Worm (Caenorhabditis elegans): ENCODE results near the gene fsn-1.
"Not testable (repeated sequence)": the region's sequence is repeated elsewhere in the genome, so short reads cannot be mapped to it uniquely, and the experiment has no call there.

Gene fsn-1

ce11 chrIII:4918906-4919305 is 18.2 kb upstream of the fsn-1 start:
- TF ChIP-seq ceh-19 (GFP tag; optimal IDR thresholded peaks at IDR 0.05): no peak

ce11 chrIII:4920221-4920620 is 16.9 kb upstream of the fsn-1 start, which contains the start of gene ula-1:
Gene ula-1 (minus strand): TSS chrIII:4920321.
- TF ChIP-seq tbx-2 (tag; optimal IDR thresholded peaks at IDR 0.05): no peak
- TF ChIP-seq ceh-14 (tag; optimal IDR thresholded peaks at IDR 0.05): no peak

DNA sequence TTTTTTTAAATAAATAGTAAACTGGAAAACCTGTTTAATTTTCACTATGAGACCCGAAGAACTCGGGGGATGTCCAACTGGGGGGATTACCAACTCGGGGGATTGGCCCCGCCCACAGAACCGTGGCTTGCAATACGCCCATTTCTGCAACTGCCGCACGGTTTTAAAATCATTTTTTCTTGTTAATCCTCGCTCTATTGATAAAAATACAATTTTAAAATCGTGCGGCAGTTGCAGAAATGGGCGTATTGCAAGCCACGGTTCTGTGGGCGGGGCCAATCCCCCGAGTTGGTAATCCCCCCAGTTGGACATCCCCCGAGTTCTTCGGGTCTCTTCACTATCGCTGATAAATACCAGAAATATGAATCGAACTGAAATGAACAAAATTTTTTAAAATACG is 15.1 kb upstream of the fsn-1 start, which contains the start of gene mmab-1:
Gene mmab-1 (minus strand): TSS at position 95 of the 400 bp plus-strand sequence.
- not testable (repeated sequence) for TF ChIP-seq rnt-1 (tag; optimal IDR thresholded peaks at IDR 0.05); dve-1 (tag; optimal IDR thresholded peaks at IDR 0.05); dmd-4 (tag; optimal IDR thresholded peaks at IDR 0.05; ENCODE audit: borderline replicate concordance)

DNA sequence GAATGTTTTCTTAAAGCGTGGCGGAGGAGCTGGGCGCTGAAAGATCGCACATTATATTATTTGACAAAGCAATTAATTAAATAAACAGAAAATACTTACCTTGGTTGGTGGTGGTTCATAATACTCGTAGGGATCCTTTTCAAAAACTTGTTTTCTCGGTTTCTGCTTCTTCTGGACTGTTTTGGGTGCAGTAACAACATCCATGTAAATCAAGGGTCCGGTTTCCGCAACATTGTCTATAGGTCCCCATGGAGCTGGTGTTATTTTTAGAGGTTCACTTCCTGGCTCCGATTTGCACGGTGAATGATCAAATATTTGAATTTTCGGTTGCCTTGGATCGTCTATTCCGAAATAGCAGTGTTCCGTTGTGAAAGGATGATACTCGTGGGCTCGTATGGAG is 13.0 kb upstream of the fsn-1 start:
- no peak for TF ChIP-seq pqm-1 (tag; optimal IDR thresholded peaks at IDR 0.05)
- no peak for TF ChIP-seq C08G9.2 (tag; optimal IDR thresholded peaks at IDR 0.05)
- TF ChIP-seq che-1 (tag; optimal IDR thresholded peaks at IDR 0.05): no peak
- TF ChIP-seq K09A11.1 (tag; optimal IDR thresholded peaks at IDR 0.05; ENCODE audit: insufficient read depth): no peak
- TF ChIP-seq dmd-4 (tag; optimal IDR thresholded peaks at IDR 0.05; ENCODE audit: borderline replicate concordance): no peak

DNA sequence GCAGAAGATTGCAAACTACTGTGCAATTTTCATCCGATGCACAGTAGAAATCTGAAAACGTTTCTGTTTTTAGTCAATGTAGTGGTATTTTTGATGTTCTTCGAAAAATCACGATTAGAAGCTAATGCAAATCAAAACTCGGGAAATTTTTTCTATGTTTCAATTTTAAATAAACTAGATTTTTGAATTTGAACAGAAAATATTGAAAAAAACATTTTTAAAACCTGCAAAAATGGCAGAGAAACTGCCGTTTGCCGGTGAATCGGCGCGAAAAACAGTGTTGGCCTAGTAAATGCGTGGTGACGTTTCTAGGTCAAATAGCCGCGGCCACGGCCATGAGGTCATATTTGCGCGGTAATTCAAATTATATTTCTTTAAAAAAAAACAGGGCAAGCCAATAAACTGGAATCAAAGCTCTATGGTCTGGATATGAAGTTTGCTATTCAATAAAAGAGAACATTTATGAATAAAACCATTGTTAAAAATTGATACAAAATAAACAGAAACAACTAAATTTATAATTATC is 6.9 kb upstream of the fsn-1 start, which contains the start of gene set-2:
Gene set-2 (minus strand): TSS at position 51 of the 526 bp plus-strand sequence.
- TF ChIP-seq ttx-3 (tag; optimal IDR thresholded peaks at IDR 0.05) (peak; percentile 35), zip-5 (tag; optimal IDR thresholded peaks at IDR 0.05) (peak; percentile 67), syd-9 (tag; optimal IDR thresholded peaks at IDR 0.05) (no peak), ceh-31 (tag; optimal IDR thresholded peaks at IDR 0.05) (peak; percentile 93), ref-2 (tag; optimal IDR thresholded peaks at IDR 0.05) (peak; percentile 71), ceh-14 (tag; optimal IDR thresholded peaks at IDR 0.05) (peak; percentile 34), eyg-1 (tag; optimal IDR thresholded peaks at IDR 0.05) (peak; percentile 44), nfya-1 (tag; optimal IDR thresholded peaks at IDR 0.05) (peak; percentile 32), C08G9.2 (tag; optimal IDR thresholded peaks at IDR 0.05) (peak; percentile 91), ets-4 (tag; optimal IDR thresholded peaks at IDR 0.05) (peak; percentile 91), fax-1 (tag; optimal IDR thresholded peaks at IDR 0.05) (peak; percentile 62), tbx-7 (tag; optimal IDR thresholded peaks at IDR 0.05) (peak; percentile 87), mec-3 (tag; optimal IDR thresholded peaks at IDR 0.05; ENCODE audit: borderline replicate concordance) (peak; percentile 74), rnt-1 (tag; optimal IDR thresholded peaks at IDR 0.05) (peak; percentile 55), sdc-2 (tag; optimal IDR thresholded peaks at IDR 0.05) (peak; percentile 51), hlh-8 (tag; optimal IDR thresholded peaks at IDR 0.05) (peak; percentile 60), lim-6 (tag; optimal IDR thresholded peaks at IDR 0.05) (peak; percentile 65), unc-42 (tag; optimal IDR thresholded peaks at IDR 0.05) (peak; percentile 24), ceh-2 (tag; optimal IDR thresholded peaks at IDR 0.05) (peak; percentile 92), F13H6.1 (tag; optimal IDR thresholded peaks at IDR 0.05) (peak; percentile 33), ceh-24 (tag; optimal IDR thresholded peaks at IDR 0.05) (no peak), ceh-9 (tag; optimal IDR thresholded peaks at IDR 0.05) (no peak), K02D7.2 (tag; optimal IDR thresholded peaks at IDR 0.05) (no peak), elt-2 (tag; optimal IDR thresholded peaks at IDR 0.05) (peak; percentile 67), pha-2 (tag; optimal IDR thresholded peaks at IDR 0.05) (peak; percentile 9), ceh-34 (tag; optimal IDR thresholded peaks at IDR 0.05) (peak; percentile 34), tbx-2 (tag; optimal IDR thresholded peaks at IDR 0.05) (peak; percentile 93), sox-4 (tag; optimal IDR thresholded peaks at IDR 0.05) (no peak), sox-2 (GFP tag; IDR thresholded peaks at IDR 0.05) (no peak), nhr-232 (tag; optimal IDR thresholded peaks at IDR 0.05) (no peak), fkh-6 (tag; optimal IDR thresholded peaks at IDR 0.05) (peak; percentile 18), ahr-1 (tag; optimal IDR thresholded peaks at IDR 0.05) (peak; percentile 34)

All from whole organism, late embryonic.